Worm (Caenorhabditis elegans) whole organism, L3 larva: ENCODE data around the gene got-1.2.
A peak's percentile ranks its signal among the peaks of the same experiment; 100 is the strongest.

Experiments used
- R02D3.7 ChIP-seq: fragments of 150-350 bp; optimal IDR thresholded peaks from 2 replicates; lab custom pipeline; 2014; ENCODE audit warnings: missing biosample characterization, missing genetic modification characterization
- aly-2 ChIP-seq: fragments of 150-350 bp; optimal IDR thresholded peaks from 2 replicates; lab custom pipeline; 2014; ENCODE audit warnings: missing biosample characterization, missing genetic modification characterization
- ceh-16 ChIP-seq: sonication (generic microtip); optimal IDR thresholded peaks from 2 replicates; lab custom pipeline; 2017; ENCODE audit warnings: missing biosample characterization, missing genetic modification characterization
- ceh-82 ChIP-seq: fragments of 150-350 bp; optimal IDR thresholded peaks from 2 replicates; lab custom pipeline; 2014; ENCODE audit warnings: missing biosample characterization, missing genetic modification characterization
- daf-12 ChIP-seq: fragments of 150-350 bp; optimal IDR thresholded peaks from 2 replicates; lab custom pipeline; 2014; ENCODE audit warnings: missing biosample characterization, missing genetic modification reagents, missing genetic modification characterization
- egl-5 ChIP-seq: fragments of 150-350 bp; optimal IDR thresholded peaks from 2 replicates; lab custom pipeline; 2017; ENCODE audit warnings: missing biosample characterization, missing genetic modification reagents, missing genetic modification characterization, inconsistent platforms
- elt-1 ChIP-seq: fragments of 150-350 bp; optimal IDR thresholded peaks from 2 replicates; lab custom pipeline; 2014; ENCODE audit warnings: missing biosample characterization, missing genetic modification characterization
- elt-2 ChIP-seq: sonication (generic microtip); optimal IDR thresholded peaks from 2 replicates; lab custom pipeline; 2016; ENCODE audit warnings: missing genetic modification reagents, mild to moderate bottlenecking, missing genetic modification characterization, missing compliant biosample characterization
- elt-3 ChIP-seq, 3 experiments: fragments of 150-350 bp in 1 of 3; sonication (generic microtip) in 2 of 3; optimal IDR thresholded peaks; 2 replicates in 2 of 3; 4 replicates in 1 of 3; lab custom pipeline; 2014 to 2017; ENCODE audit warnings: missing biosample characterization in 3 of 3, missing genetic modification characterization in 3 of 3
- eor-1 ChIP-seq, 2 experiments: fragments of 150-350 bp; optimal IDR thresholded peaks; 2 replicates each; lab custom pipeline; 2014 to 2018; ENCODE audit warnings: missing biosample characterization in 2 of 2, missing genetic modification characterization in 2 of 2
- fkh-10 ChIP-seq: sonication (generic microtip); optimal IDR thresholded peaks from 2 replicates; lab custom pipeline; 2017; ENCODE audit warnings: missing biosample characterization, missing genetic modification reagents, missing genetic modification characterization
- fkh-2 ChIP-seq: fragments of 150-350 bp; optimal IDR thresholded peaks from 2 replicates; lab custom pipeline; 2014; ENCODE audit warnings: missing biosample characterization, missing genetic modification reagents, missing genetic modification characterization
- fos-1 ChIP-seq: fragments of 150-350 bp; optimal IDR thresholded peaks from 2 replicates; lab custom pipeline; 2014; ENCODE audit warnings: missing biosample characterization, missing genetic modification characterization
- jun-1 ChIP-seq: fragments of 150-350 bp; optimal IDR thresholded peaks from 2 replicates; lab custom pipeline; 2014; ENCODE audit warnings: missing biosample characterization, missing genetic modification reagents, missing genetic modification characterization
- lin-15B ChIP-seq: fragments of 150-350 bp; optimal IDR thresholded peaks from 2 replicates; lab custom pipeline; 2014; ENCODE audit warnings: missing biosample characterization, missing genetic modification characterization
- lin-39 ChIP-seq: fragments of 150-350 bp; optimal IDR thresholded peaks from 2 replicates; lab custom pipeline; 2018; ENCODE audit warnings: missing biosample characterization, missing genetic modification reagents, missing genetic modification characterization
- lsy-12 ChIP-seq: sonication (generic microtip); optimal IDR thresholded peaks from 2 replicates; lab custom pipeline; 2016; ENCODE audit warnings: mild to moderate bottlenecking, missing genetic modification characterization, missing compliant biosample characterization
- mdl-1 ChIP-seq: fragments of 150-350 bp; optimal IDR thresholded peaks from 2 replicates; lab custom pipeline; 2014; ENCODE audit warnings: missing biosample characterization, missing genetic modification characterization
- mml-1 ChIP-seq: fragments of 150-350 bp; sonication (generic microtip); optimal IDR thresholded peaks from 3 replicates; lab custom pipeline; 2014; ENCODE audit warnings: missing biosample characterization, missing genetic modification characterization
- nhr-11 ChIP-seq: fragments of 150-350 bp; optimal IDR thresholded peaks from 2 replicates; lab custom pipeline; 2014; ENCODE audit warnings: missing biosample characterization, missing genetic modification characterization
- nhr-23 ChIP-seq: fragments of 150-350 bp; optimal IDR thresholded peaks from 2 replicates; lab custom pipeline; 2014; ENCODE audit warnings: missing biosample characterization, missing genetic modification reagents, missing genetic modification characterization
- nhr-237 ChIP-seq: fragments of 150-350 bp; optimal IDR thresholded peaks from 2 replicates; lab custom pipeline; 2014; ENCODE audit warnings: missing biosample characterization, missing genetic modification characterization
- nhr-25 ChIP-seq: sonication (generic microtip); optimal IDR thresholded peaks from 2 replicates; lab custom pipeline; 2017; ENCODE audit warnings: missing biosample characterization, missing genetic modification characterization
- nhr-28 ChIP-seq: fragments of 150-350 bp; optimal IDR thresholded peaks from 2 replicates; lab custom pipeline; 2014; ENCODE audit warnings: missing biosample characterization, missing genetic modification characterization
- nhr-67 ChIP-seq: fragments of 150-350 bp; optimal IDR thresholded peaks from 2 replicates; lab custom pipeline; 2014; ENCODE audit warnings: missing biosample characterization, missing genetic modification characterization
- nhr-76 ChIP-seq: fragments of 150-350 bp; sonication (generic microtip); optimal IDR thresholded peaks from 5 replicates; lab custom pipeline; 2014; ENCODE audit warnings: missing biosample characterization, missing genetic modification characterization
- nhr-77 ChIP-seq: fragments of 150-350 bp; optimal IDR thresholded peaks from 2 replicates; lab custom pipeline; 2014; ENCODE audit warnings: missing biosample characterization, missing genetic modification characterization
- pha-4 ChIP-seq: fragments of 150-350 bp; optimal IDR thresholded peaks from 2 replicates; lab custom pipeline; 2014; ENCODE audit warnings: missing biosample characterization, missing genetic modification reagents, missing genetic modification characterization
- pqm-1 ChIP-seq: fragments of 150-350 bp; optimal IDR thresholded peaks from 2 replicates; lab custom pipeline; 2017; ENCODE audit warnings: missing biosample characterization, missing genetic modification characterization, inconsistent platforms
- sea-2 ChIP-seq: fragments of 150-350 bp; sonication (generic microtip); optimal IDR thresholded peaks from 4 replicates; lab custom pipeline; 2014; ENCODE audit warnings: missing biosample characterization, missing genetic modification reagents, missing genetic modification characterization
- skn-1 ChIP-seq: fragments of 150-350 bp; optimal IDR thresholded peaks from 2 replicates; lab custom pipeline; 2014; ENCODE audit warnings: missing biosample characterization, missing genetic modification characterization
- snpc-4 ChIP-seq: fragments of 150-350 bp; optimal IDR thresholded peaks from 2 replicates; lab custom pipeline; 2014; ENCODE audit warnings: missing biosample characterization, missing genetic modification characterization
- unc-39 ChIP-seq: sonication (generic microtip); optimal IDR thresholded peaks from 4 replicates; lab custom pipeline; 2017; ENCODE audit warnings: missing biosample characterization, missing genetic modification characterization
- ztf-11 ChIP-seq: fragments of 150-350 bp; optimal IDR thresholded peaks from 2 replicates; lab custom pipeline; 2014; ENCODE audit warnings: missing biosample characterization, missing genetic modification characterization
- ztf-4 ChIP-seq: fragments of 150-350 bp; optimal IDR thresholded peaks from 2 replicates; lab custom pipeline; 2014; ENCODE audit warnings: missing biosample characterization, missing genetic modification characterization

The got-1.2 gene

DNA sequence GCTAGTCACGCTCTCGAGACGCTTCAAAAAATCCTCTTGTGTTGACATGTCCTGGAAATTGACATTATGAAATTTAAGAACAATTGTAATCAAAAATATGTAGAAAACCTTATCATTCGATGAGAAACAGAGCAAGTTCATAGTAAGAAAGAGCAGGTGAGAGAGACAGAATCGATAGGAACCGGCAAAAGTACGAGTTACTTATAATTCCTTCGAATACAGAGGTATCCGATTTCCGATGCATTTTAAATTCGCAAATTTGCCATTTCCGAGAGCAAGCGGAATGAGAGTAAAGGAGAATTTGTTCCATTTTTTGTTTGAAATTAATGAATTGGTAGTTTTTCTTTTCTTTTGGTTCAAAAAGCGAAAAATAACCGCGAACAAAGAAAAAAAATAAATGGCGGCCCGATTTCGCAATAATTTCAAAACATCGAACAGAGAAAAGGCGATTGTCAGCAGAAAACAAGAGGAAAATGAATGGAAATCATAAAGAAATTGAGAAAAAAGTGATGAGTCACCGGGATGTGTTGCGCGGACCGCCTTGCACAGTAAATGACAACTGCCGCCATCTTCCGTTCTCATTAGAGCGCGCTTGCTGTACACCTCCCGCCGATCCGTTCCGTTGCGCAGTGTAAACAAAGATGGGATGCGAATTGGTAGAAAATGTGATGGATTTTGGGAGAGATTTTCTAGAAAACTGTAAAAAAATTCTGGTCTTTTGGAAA, 20.8 kb upstream of the got-1.2 start, which contains the start of gene cas-1 (continued):
- peak; percentile 42 for TF ChIP-seq jun-1 (tag; lab: Kevin White, UChicago)
- peak; percentile 66 for TF ChIP-seq fos-1 (tag; lab: Kevin White, UChicago)
- peak; percentile 28 for TF ChIP-seq egl-5
- TF ChIP-seq nhr-11 (tag; lab: Kevin White, UChicago), result no peak
- no peak for TF ChIP-seq nhr-237 (tag; lab: Kevin White, UChicago)
- peak; percentile 32 for TF ChIP-seq nhr-23 (tag; lab: Kevin White, UChicago)
- TF ChIP-seq eor-1 (tag; optimal IDR thresholded peaks at IDR 0.05; lab: Kevin White, UChicago), result no peak
- TF ChIP-seq unc-39 (tag; lab: Kevin White, UChicago), result no peak
- no peak for TF ChIP-seq sea-2
- peak; percentile 32 for TF ChIP-seq lin-15B (tag; lab: Kevin White, UChicago)
- no peak for TF ChIP-seq nhr-76 (tag; lab: Kevin White, UChicago)
- no peak for TF ChIP-seq skn-1 (tag; lab: Kevin White, UChicago)
- TF ChIP-seq R02D3.7 (tag; lab: Kevin White, UChicago), result no peak
- TF ChIP-seq nhr-77 (tag; lab: Kevin White, UChicago), result no peak
- no peak for TF ChIP-seq lsy-12 (tag; lab: Kevin White, UChicago)

DNA sequence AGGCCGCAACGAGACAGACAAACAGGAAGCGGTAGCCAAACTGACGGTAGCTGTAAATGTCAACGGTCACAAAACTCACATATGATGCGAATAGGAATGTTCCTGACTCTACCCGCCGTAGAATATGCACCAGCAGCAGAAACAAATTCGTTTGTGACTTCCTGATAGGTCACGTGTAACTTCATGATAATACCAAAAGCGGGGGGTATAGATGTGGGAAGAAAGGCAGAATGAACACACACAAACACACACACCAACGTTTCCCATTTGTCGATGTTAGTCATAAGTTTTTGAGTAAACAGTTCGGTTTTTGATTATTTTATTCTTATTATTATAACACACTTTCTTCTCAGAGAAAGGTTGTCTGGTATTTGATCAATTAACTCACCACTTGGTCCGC, 20.2 kb upstream of the got-1.2 start:
- TF ChIP-seq ztf-4 (tag; lab: Kevin White, UChicago) (no peak), lsy-12 (tag; lab: Kevin White, UChicago) (no peak), pqm-1 (peak; percentile 82), daf-12 (tag; lab: Kevin White, UChicago) (no peak), ceh-82 (tag; lab: Kevin White, UChicago) (no peak), pha-4 (tag; lab: Kevin White, UChicago) (peak; percentile 82), nhr-28 (tag; lab: Kevin White, UChicago) (no peak), elt-3 (tag; optimal IDR thresholded peaks at IDR 0.05; lab: Kevin White, UChicago) (no peak), nhr-25 (tag; lab: Kevin White, UChicago) (no peak), fkh-2 (tag; lab: Kevin White, UChicago) (no peak), ztf-11 (tag; lab: Kevin White, UChicago) (no peak), nhr-67 (tag; lab: Kevin White, UChicago) (no peak), ceh-16 (tag; lab: Kevin White, UChicago) (no peak), elt-2 (tag; lab: Kevin White, UChicago) (peak; percentile 82), lin-39 (tag; lab: Kevin White, UChicago) (no peak), mdl-1 (tag; lab: Kevin White, UChicago) (no peak), fkh-10 (GFP tag; lab: Kevin White, UChicago) (no peak), snpc-4 (tag; lab: Kevin White, UChicago) (no peak), jun-1 (tag; lab: Kevin White, UChicago) (peak; percentile 33), mml-1 (tag; lab: Kevin White, UChicago) (no peak), elt-1 (tag; lab: Kevin White, UChicago) (no peak), eor-1 (tag; optimal IDR thresholded peaks at IDR 0.05; lab: Kevin White, UChicago) (no peak)

DNA sequence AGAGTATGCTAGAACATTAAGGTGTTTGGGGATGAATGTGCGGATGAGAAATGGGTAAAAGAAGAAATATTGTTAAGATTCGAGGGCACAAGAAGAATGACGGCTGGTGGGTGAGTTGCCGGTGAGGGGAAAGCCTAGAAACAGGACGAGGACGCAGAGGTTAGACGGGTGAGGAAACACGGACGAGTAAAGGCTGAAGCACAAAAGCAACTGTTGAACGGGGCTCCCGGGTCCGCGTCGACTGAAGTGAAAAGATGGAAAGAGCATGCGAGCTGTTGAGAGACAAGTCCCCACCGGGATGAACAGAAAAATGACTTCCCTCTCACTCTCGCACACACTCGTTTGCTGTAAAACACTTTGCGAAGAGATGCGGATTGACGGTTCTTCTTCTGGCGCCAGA, 19.0 kb upstream of the got-1.2 start:
- TF ChIP-seq lin-39 (tag; lab: Kevin White, UChicago) (peak; percentile 19), fos-1 (tag; lab: Kevin White, UChicago) (no peak)
- TF ChIP-seq, all 47 proteins: peak for 1

DNA sequence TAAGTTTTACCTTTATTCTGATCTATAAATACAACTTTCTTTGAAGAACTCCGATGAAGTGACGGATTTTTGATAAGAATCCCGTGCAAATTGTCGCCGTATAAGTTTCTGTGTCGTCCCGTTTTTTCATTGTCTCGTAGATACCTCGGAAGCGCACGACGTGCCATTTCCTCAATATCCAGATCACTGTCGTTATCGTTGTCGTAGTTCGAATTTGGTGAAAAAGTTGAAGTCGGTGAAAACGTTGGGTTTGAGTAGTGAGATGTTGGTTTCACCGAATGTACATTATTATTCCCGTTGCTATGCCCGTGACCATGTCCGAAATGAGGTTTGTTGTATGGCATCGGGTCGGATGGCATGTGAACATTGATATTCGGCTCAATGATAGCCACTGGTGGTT, 16.8 kb upstream of the got-1.2 start:
- TF ChIP-seq nhr-77 (tag; lab: Kevin White, UChicago) (no peak), fos-1 (tag; lab: Kevin White, UChicago) (no peak), sea-2 (no peak)

ce11 chrX:16808526-16808925, 15.6 kb upstream of the got-1.2 start:
- no peak for TF ChIP-seq nhr-23 (tag; lab: Kevin White, UChicago)
- no peak for TF ChIP-seq snpc-4 (tag; lab: Kevin White, UChicago)
- no peak for TF ChIP-seq lin-15B (tag; lab: Kevin White, UChicago)
- no peak for TF ChIP-seq R02D3.7 (tag; lab: Kevin White, UChicago)
- TF ChIP-seq aly-2, result no peak
